Worm (Caenorhabditis elegans): Measurements from ENCODE around the gene exc-12.

DNA sequence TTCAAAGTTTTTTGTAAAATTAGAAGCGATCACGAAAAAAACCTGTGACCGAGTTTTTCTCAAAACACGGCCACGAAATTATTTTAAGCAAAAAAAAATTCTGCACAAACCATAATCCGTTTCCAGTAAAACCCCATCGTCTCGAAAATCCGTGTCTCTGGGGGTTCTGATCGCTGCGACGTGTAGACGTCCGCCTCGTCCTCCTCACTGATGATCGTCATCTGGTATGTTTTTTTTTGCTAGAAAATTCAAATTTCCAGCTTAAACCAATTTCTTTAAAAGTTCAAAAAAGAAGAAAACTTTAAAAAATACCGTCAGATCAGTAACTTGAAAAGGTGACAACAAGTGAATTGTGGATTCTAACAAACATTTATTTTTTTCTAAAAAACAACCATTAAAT is 23.7 kb downstream of the exc-12 start, which contains the start of gene Y76A2B.4:
- TF ChIP-seq dao-5 (tag; optimal IDR thresholded peaks at IDR 0.05) (no peak), him-1 (tag; optimal IDR thresholded peaks at IDR 0.05) (no peak), W03F9.2 (tag; optimal IDR thresholded peaks at IDR 0.05) (no peak)

All from whole organism, L4/young adult.